Worm (Caenorhabditis elegans) whole organism, midembryonic: ENCODE results near the gene F56D2.5.

ENCODE experiments used
- T22C8.4 ChIP-seq: fragments of 200-800 bp; sonication (Bioruptor generic); IDR thresholded peaks from 2 replicates; pipeline ENCODE4 v1.3.6; 2022; ENCODE audit warnings: missing genetic modification characterization, missing compliant biosample characterization
- cog-1 ChIP-seq: sonication (generic microtip); optimal IDR thresholded peaks from 2 replicates; lab custom pipeline; 2016; ENCODE audit warnings: missing genetic modification characterization, missing compliant biosample characterization
- flt-1 ChIP-seq: fragments of 200-800 bp; sonication (Bioruptor generic); IDR thresholded peaks from 2 replicates; pipeline ENCODE4 v1.3.6; 2022; ENCODE audit warnings: missing genetic modification characterization, missing compliant biosample characterization
- klf-2 ChIP-seq: fragments of 200-800 bp; sonication (Bioruptor generic); conservative IDR thresholded peaks from 2 replicates; pipeline ENCODE4 v1.3.6; 2022; ENCODE audit warnings: missing genetic modification reagents, missing genetic modification characterization, missing compliant biosample characterization
- med-1 ChIP-seq: sonication (generic microtip); optimal IDR thresholded peaks from 2 replicates; lab custom pipeline; 2017; ENCODE audit warnings: missing genetic modification characterization, mild to moderate bottlenecking, missing compliant biosample characterization, antibody characterized with exemption, missing genetic modification reagents; ENCODE audit not compliant: insufficient read depth
- ref-1 ChIP-seq: fragments of 200-800 bp; sonication (Bioruptor generic); conservative IDR thresholded peaks from 2 replicates; pipeline ENCODE4 v1.3.6; 2022; ENCODE audit warnings: missing genetic modification reagents, missing genetic modification characterization, missing compliant biosample characterization
- tab-1 ChIP-seq: fragments of 200-800 bp; sonication (Bioruptor generic); IDR thresholded peaks from 2 replicates; pipeline ENCODE4 v1.3.6; 2022; ENCODE audit warnings: missing genetic modification characterization, missing compliant biosample characterization
- ztf-23 ChIP-seq: fragments of 200-800 bp; sonication (Bioruptor generic); IDR thresholded peaks from 2 replicates; pipeline ENCODE4 v1.3.6; 2022; ENCODE audit warnings: missing genetic modification reagents, missing genetic modification characterization, missing compliant biosample characterization
- ztf-29 ChIP-seq: fragments of 200-800 bp; sonication (Bioruptor generic); IDR thresholded peaks from 2 replicates; pipeline ENCODE4 v1.3.6; 2022; ENCODE audit warnings: missing genetic modification reagents, missing genetic modification characterization, missing compliant biosample characterization

F56D2.5 gene

ce11 chrIII:5581049-5581448, at the start of gene F56D2.5:
Gene F56D2.5, minus strand, starts transcription at chrIII:5581419.
- no peak for TF ChIP-seq T22C8.4
- no peak for TF ChIP-seq cog-1 (tag; lab: Kevin White, UChicago)

- TF ChIP-seq med-1 (GFP tag; lab: Kevin White, UChicago): no peak
Observed at ce11 chrIII:5630350-5630749, 49.1 kb upstream of the F56D2.5 start.

- TF ChIP-seq cog-1 (tag; lab: Kevin White, UChicago): no peak
Observed at ce11 chrIII:5629225-5629624, 48.0 kb upstream of the F56D2.5 start.

ce11 chrIII:5624835-5625234, 43.6 kb upstream of the F56D2.5 start, which contains the start of gene daf-4:
Gene daf-4, plus strand, starts transcription at chrIII:5625135.
- no peak for TF ChIP-seq flt-1
- no peak for TF ChIP-seq ref-1 (GFP tag; lab: Robert Waterston, UW)
- TF ChIP-seq ztf-29 (GFP tag; lab: Robert Waterston, UW): no peak
- no peak for TF ChIP-seq ztf-23 (GFP tag; lab: Robert Waterston, UW)

- TF ChIP-seq klf-2 (GFP tag; lab: Robert Waterston, UW): no peak
- TF ChIP-seq ztf-29 (GFP tag; lab: Robert Waterston, UW): no peak
- no peak for TF ChIP-seq ref-1 (GFP tag; lab: Robert Waterston, UW)
- no peak for TF ChIP-seq cog-1 (tag; lab: Kevin White, UChicago)
- TF ChIP-seq med-1 (GFP tag; lab: Kevin White, UChicago): no peak
- TF ChIP-seq ztf-23 (GFP tag; lab: Robert Waterston, UW): no peak
- TF ChIP-seq T22C8.4: no peak
- no peak for TF ChIP-seq flt-1
- no peak for TF ChIP-seq tab-1 (GFP tag; lab: Robert Waterston, UW)
Observed at ce11 chrIII:5623418-5623817, 42.2 kb upstream of the F56D2.5 start.

- TF ChIP-seq ztf-23 (GFP tag; lab: Robert Waterston, UW) (no peak), med-1 (GFP tag; lab: Kevin White, UChicago) (no peak), klf-2 (GFP tag; lab: Robert Waterston, UW) (no peak)
Observed at ce11 chrIII:5622232-5623009, 41.2 kb upstream of the F56D2.5 start.

ce11 chrIII:5621236-5621635, 40.0 kb upstream of the F56D2.5 start:
- no peak for TF ChIP-seq ztf-29 (GFP tag; lab: Robert Waterston, UW)
- no peak for TF ChIP-seq flt-1
- no peak for TF ChIP-seq ref-1 (GFP tag; lab: Robert Waterston, UW)
- TF ChIP-seq ztf-23 (GFP tag; lab: Robert Waterston, UW): no peak
- TF ChIP-seq cog-1 (tag; lab: Kevin White, UChicago): peak; percentile 53
- TF ChIP-seq T22C8.4: no peak
- TF ChIP-seq klf-2 (GFP tag; lab: Robert Waterston, UW): no peak
- TF ChIP-seq med-1 (GFP tag; lab: Kevin White, UChicago): no peak

ce11 chrIII:5620186-5620585, 39.0 kb upstream of the F56D2.5 start:
- no peak for TF ChIP-seq med-1 (GFP tag; lab: Kevin White, UChicago)
- no peak for TF ChIP-seq T22C8.4
- no peak for TF ChIP-seq ref-1 (GFP tag; lab: Robert Waterston, UW)
- TF ChIP-seq ztf-23 (GFP tag; lab: Robert Waterston, UW): no peak
- TF ChIP-seq klf-2 (GFP tag; lab: Robert Waterston, UW): no peak
- no peak for TF ChIP-seq flt-1
- no peak for TF ChIP-seq cog-1 (tag; lab: Kevin White, UChicago)
- TF ChIP-seq tab-1 (GFP tag; lab: Robert Waterston, UW): no peak
- TF ChIP-seq ztf-29 (GFP tag; lab: Robert Waterston, UW): no peak

ce11 chrIII:5615675-5616074, 34.5 kb upstream of the F56D2.5 start:
- TF ChIP-seq tab-1 (GFP tag; lab: Robert Waterston, UW): no peak
- TF ChIP-seq ztf-23 (GFP tag; lab: Robert Waterston, UW): no peak
- TF ChIP-seq ztf-29 (GFP tag; lab: Robert Waterston, UW): no peak
- TF ChIP-seq med-1 (GFP tag; lab: Kevin White, UChicago): no peak
- no peak for TF ChIP-seq ref-1 (GFP tag; lab: Robert Waterston, UW)
- no peak for TF ChIP-seq flt-1
- TF ChIP-seq klf-2 (GFP tag; lab: Robert Waterston, UW): no peak

- TF ChIP-seq ztf-23 (GFP tag; lab: Robert Waterston, UW): no peak
- TF ChIP-seq klf-2 (GFP tag; lab: Robert Waterston, UW): no peak
- no peak for TF ChIP-seq ref-1 (GFP tag; lab: Robert Waterston, UW)
- no peak for TF ChIP-seq ztf-29 (GFP tag; lab: Robert Waterston, UW)
- no peak for TF ChIP-seq T22C8.4
- TF ChIP-seq cog-1 (tag; lab: Kevin White, UChicago): no peak
- no peak for TF ChIP-seq flt-1
- TF ChIP-seq tab-1 (GFP tag; lab: Robert Waterston, UW): no peak
- TF ChIP-seq med-1 (GFP tag; lab: Kevin White, UChicago): no peak
Observed at ce11 chrIII:5614648-5615047, 33.4 kb upstream of the F56D2.5 start, which contains the start of gene basl-1. Gene basl-1, plus strand, starts transcription at chrIII:5614948.
